Worm (Caenorhabditis elegans): ENCODE measurements around the gene C39B10.4.

ce11 chrX:10444705-10445104 is at the start of gene C39B10.4:
- no peak for TF ChIP-seq Y75B8A.6 (GFP tag; IDR thresholded peaks at IDR 0.05)
- no peak for TF ChIP-seq nhr-237 (tag; optimal IDR thresholded peaks at IDR 0.05)
- no peak for TF ChIP-seq ZK337.2 (GFP tag; IDR thresholded peaks at IDR 0.05)
- TF ChIP-seq dve-1 (tag; optimal IDR thresholded peaks at IDR 0.05; ENCODE audit: insufficient read depth) = no peak
- TF ChIP-seq mep-1 (tag; optimal IDR thresholded peaks at IDR 0.05) = no peak
- no peak for TF ChIP-seq T20F7.1 (GFP tag; optimal IDR thresholded peaks at IDR 0.05)
- TF ChIP-seq ceh-82 (tag; optimal IDR thresholded peaks at IDR 0.05) = no peak
- no peak for TF ChIP-seq dmd-9 (GFP tag; IDR thresholded peaks at IDR 0.05)
- TF ChIP-seq zip-2 (tag; optimal IDR thresholded peaks at IDR 0.05) = no peak

Measured in whole organism, L4 larva.